Worm (Caenorhabditis elegans): ENCODE data around the gene F18E3.11.

DNA sequence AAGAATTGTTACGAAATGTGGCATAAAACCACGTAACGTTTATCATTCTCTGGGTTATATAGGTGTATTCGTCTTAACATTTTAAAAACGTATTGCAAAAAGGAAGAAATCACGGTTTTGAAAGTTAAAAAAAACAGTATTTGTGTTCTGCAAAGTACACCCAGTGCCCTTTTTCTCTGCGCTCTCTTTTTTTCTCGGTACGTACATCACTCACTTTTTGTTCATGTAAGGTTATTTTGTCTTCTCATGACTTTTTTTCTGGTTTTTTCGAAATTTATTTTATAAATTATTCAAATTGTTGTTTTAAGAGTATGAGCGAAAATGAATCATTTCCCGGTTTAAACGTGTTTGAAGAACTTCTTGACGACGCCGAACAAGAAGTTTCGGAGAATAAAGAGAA is 33.7 kb downstream of the F18E3.11 start, which contains the start of gene F25E5.5:
- TF ChIP-seq Y48G9A.11 (GFP tag; IDR thresholded peaks at IDR 0.05) (no peak), nhr-28 (tag; optimal IDR thresholded peaks at IDR 0.05) (peak; percentile 44), unc-130 (GFP tag; optimal IDR thresholded peaks at IDR 0.05) (no peak), lir-3 (tag; optimal IDR thresholded peaks at IDR 0.05) (no peak), egl-43 (GFP tag; IDR thresholded peaks at IDR 0.05) (no peak), ceh-82 (tag; optimal IDR thresholded peaks at IDR 0.05) (no peak), nhr-11 (tag; optimal IDR thresholded peaks at IDR 0.05) (no peak), ama-1 (optimal IDR thresholded peaks at IDR 0.05) (no peak), nhr-6 (tag; optimal IDR thresholded peaks at IDR 0.05) (no peak)
